Fruit fly (Drosophila melanogaster) whole organism, embryonic: Measurements from ENCODE around the gene Spc25.
A peak's percentile ranks its signal among the peaks of the same experiment; 100 is the strongest.

Experiments used
- Bgb ChIP-seq: fragments of 200-800 bp; sonication (Bioruptor generic); IDR thresholded peaks from 2 replicates; pipeline ENCODE4 v1.3.6; 2022; ENCODE audit warnings: missing biosample characterization, missing genetic modification characterization; ENCODE audit not compliant: partially characterized antibody
- CG10267 ChIP-seq: fragments of 200-800 bp; sonication (Bioruptor generic); optimal IDR thresholded peaks from 2 replicates; lab custom pipeline; 2018; ENCODE audit warnings: missing biosample characterization, mild to moderate bottlenecking, missing genetic modification characterization, moderate library complexity
- CG10959 ChIP-seq: fragments of 200-800 bp; sonication (Bioruptor generic); IDR thresholded peaks from 2 replicates; pipeline ENCODE4 v1.3.6; 2022; ENCODE audit warnings: missing biosample characterization, missing genetic modification characterization
- CG10979 ChIP-seq: fragments of 200-800 bp; sonication (Bioruptor generic); optimal IDR thresholded peaks from 2 replicates; lab custom pipeline; 2018; ENCODE audit warnings: missing biosample characterization, mild to moderate bottlenecking, missing genetic modification characterization, moderate library complexity
- CG11723 ChIP-seq: fragments of 200-800 bp; sonication (Bioruptor generic); optimal IDR thresholded peaks from 2 replicates; lab custom pipeline; 2017; ENCODE audit warnings: missing biosample characterization, mild to moderate bottlenecking, missing genetic modification characterization
- CG12942 ChIP-seq: fragments of 200-800 bp; sonication (Bioruptor generic); optimal IDR thresholded peaks from 3 replicates; lab custom pipeline; 2016; ENCODE audit warnings: missing biosample characterization, missing genetic modification characterization
- CG13123 ChIP-seq: fragments of 200-800 bp; sonication (Bioruptor generic); optimal IDR thresholded peaks from 2 replicates; lab custom pipeline; 2016; ENCODE audit warnings: missing biosample characterization, missing genetic modification characterization
- CG13287 ChIP-seq: fragments of 200-800 bp; sonication (Bioruptor generic); IDR thresholded peaks from 2 replicates; pipeline ENCODE4 v1.3.6; 2022; ENCODE audit warnings: missing biosample characterization, missing genetic modification characterization; ENCODE audit not compliant: partially characterized antibody
- CG15696 ChIP-seq: fragments of 200-800 bp; sonication (Bioruptor generic); optimal IDR thresholded peaks from 2 replicates; lab custom pipeline; 2019; ENCODE audit warnings: missing biosample characterization, mild to moderate bottlenecking, missing genetic modification characterization, moderate library complexity
- CG16863 ChIP-seq: fragments of 200-800 bp; sonication (Bioruptor generic); optimal IDR thresholded peaks from 3 replicates; lab custom pipeline; 2016; ENCODE audit warnings: missing biosample characterization, missing genetic modification characterization
- CG17385 ChIP-seq: fragments of 200-800 bp; sonication (Bioruptor generic); optimal IDR thresholded peaks from 3 replicates; lab custom pipeline; 2018; ENCODE audit warnings: missing biosample characterization, mild to moderate bottlenecking, missing genetic modification characterization
- CG17912 ChIP-seq: fragments of 200-800 bp; sonication (Bioruptor generic); optimal IDR thresholded peaks from 2 replicates; lab custom pipeline; 2018; ENCODE audit warnings: missing biosample characterization, mild to moderate bottlenecking, missing genetic modification characterization
- CG18476 ChIP-seq: fragments of 200-800 bp; sonication (Bioruptor generic); optimal IDR thresholded peaks from 2 replicates; lab custom pipeline; 2016; ENCODE audit warnings: missing biosample characterization, mild to moderate bottlenecking, missing genetic modification characterization
- CG30403 ChIP-seq: fragments of 200-800 bp; sonication (Bioruptor generic); optimal IDR thresholded peaks from 3 replicates; lab custom pipeline; 2016; ENCODE audit warnings: missing biosample characterization, missing genetic modification characterization
- CG32772 ChIP-seq: fragments of 200-800 bp; sonication (Bioruptor generic); IDR thresholded peaks from 2 replicates; pipeline ENCODE4 v1.3.6; 2022; ENCODE audit warnings: missing biosample characterization, missing genetic modification characterization
- CG34224 ChIP-seq: fragments of 200-800 bp; sonication (Bioruptor generic); IDR thresholded peaks from 3 replicates; pipeline ENCODE4 v1.3.6; 2022; ENCODE audit warnings: missing biosample characterization, missing genetic modification characterization; ENCODE audit not compliant: partially characterized antibody
- CG42726 ChIP-seq: fragments of 200-800 bp; sonication (Bioruptor generic); IDR thresholded peaks from 2 replicates; pipeline ENCODE4 v1.3.6; 2022; ENCODE audit warnings: missing biosample characterization, missing genetic modification characterization; ENCODE audit not compliant: partially characterized antibody
- CG4360 ChIP-seq: fragments of 200-800 bp; sonication (Bioruptor generic); IDR thresholded peaks from 2 replicates; pipeline ENCODE4 v1.3.6; 2022; ENCODE audit warnings: missing biosample characterization, missing genetic modification characterization
- CG5245 ChIP-seq: fragments of 200-800 bp; sonication (Bioruptor generic); optimal IDR thresholded peaks from 3 replicates; lab custom pipeline; 2016; ENCODE audit warnings: missing biosample characterization, missing genetic modification characterization
- CG6813 ChIP-seq: fragments of 200-800 bp; sonication (Bioruptor generic); optimal IDR thresholded peaks from 2 replicates; lab custom pipeline; 2017; ENCODE audit warnings: missing biosample characterization, missing genetic modification characterization, mild to moderate bottlenecking, moderate library complexity, missing genetic modification reagents
- CG7357 ChIP-seq: fragments of 200-800 bp; sonication (Bioruptor generic); IDR thresholded peaks from 3 replicates; pipeline ENCODE4 v1.3.6; 2022; ENCODE audit warnings: missing biosample characterization, missing genetic modification characterization
- CG9727 ChIP-seq: fragments of 200-800 bp; sonication (Bioruptor generic); optimal IDR thresholded peaks from 3 replicates; lab custom pipeline; 2017; ENCODE audit warnings: missing biosample characterization, mild to moderate bottlenecking, missing genetic modification characterization
- CoRest ChIP-seq: fragments of 200-800 bp; sonication (Bioruptor generic); optimal IDR thresholded peaks from 3 replicates; lab custom pipeline; 2018; ENCODE audit warnings: missing biosample characterization, mild to moderate bottlenecking, missing genetic modification characterization, moderate library complexity
- D19A ChIP-seq: fragments of 200-800 bp; optimal IDR thresholded peaks from 3 replicates; lab custom pipeline; 2019; ENCODE audit warnings: missing biosample characterization, mild to moderate bottlenecking, missing genetic modification characterization, moderate library complexity
- Dad ChIP-seq: fragments of 200-800 bp; sonication (Bioruptor generic); optimal IDR thresholded peaks from 3 replicates; lab custom pipeline; 2016; ENCODE audit warnings: missing biosample characterization, missing genetic modification characterization
- Deaf1 ChIP-seq: fragments of 200-800 bp; optimal IDR thresholded peaks from 3 replicates; lab custom pipeline; 2019; ENCODE audit warnings: missing biosample characterization, mild to moderate bottlenecking, missing genetic modification characterization, moderate library complexity
- Gsc ChIP-seq: fragments of 200-800 bp; sonication (Bioruptor generic); IDR thresholded peaks from 2 replicates; pipeline ENCODE4 v1.3.6; 2022; ENCODE audit warnings: missing biosample characterization, missing genetic modification characterization
- Hmx ChIP-seq: fragments of 200-800 bp; sonication (Bioruptor generic); optimal IDR thresholded peaks from 2 replicates; lab custom pipeline; 2016; ENCODE audit warnings: missing biosample characterization, missing genetic modification characterization
- Hr3 ChIP-seq: fragments of 200-800 bp; sonication (Bioruptor generic); optimal IDR thresholded peaks from 3 replicates; lab custom pipeline; 2016; ENCODE audit warnings: missing biosample characterization, missing genetic modification characterization
- Lim3 ChIP-seq: fragments of 200-800 bp; sonication (Bioruptor generic); IDR thresholded peaks from 2 replicates; pipeline ENCODE4 v1.3.6; 2022; ENCODE audit warnings: missing biosample characterization, missing genetic modification characterization
- Mad ChIP-seq: fragments of 200-800 bp; sonication (Bioruptor generic); optimal IDR thresholded peaks from 2 replicates; lab custom pipeline; 2016; ENCODE audit warnings: missing biosample characterization, missing genetic modification characterization
- Pdp1 ChIP-seq, 2 experiments: fragments of 200-800 bp; sonication (Bioruptor generic); optimal IDR thresholded peaks; 3 replicates each; lab custom pipeline; 2016; ENCODE audit warnings: missing biosample characterization in 2 of 2, missing genetic modification characterization in 2 of 2, mild to moderate bottlenecking in 1 of 2, moderate library complexity in 1 of 2
- Scr ChIP-seq: fragments of 200-800 bp; sonication (Bioruptor generic); IDR thresholded peaks from 2 replicates; pipeline ENCODE4 v1.3.6; 2022; ENCODE audit warnings: missing biosample characterization, missing genetic modification characterization; ENCODE audit not compliant: partially characterized antibody
- ash1 ChIP-seq: fragments of 200-800 bp; sonication (Bioruptor generic); optimal IDR thresholded peaks from 2 replicates; lab custom pipeline; 2018; ENCODE audit warnings: missing biosample characterization, mild to moderate bottlenecking, missing genetic modification characterization
- bcd ChIP-seq: fragments of 200-800 bp; sonication (Bioruptor generic); optimal IDR thresholded peaks from 2 replicates; lab custom pipeline; 2017; ENCODE audit warnings: missing biosample characterization, mild to moderate bottlenecking, missing genetic modification characterization
- corto ChIP-seq: fragments of 200-800 bp; sonication (Bioruptor generic); optimal IDR thresholded peaks from 2 replicates; lab custom pipeline; 2016; ENCODE audit warnings: missing biosample characterization, mild to moderate bottlenecking, missing genetic modification characterization, moderate library complexity
- crol ChIP-seq: fragments of 200-800 bp; sonication (Bioruptor generic); IDR thresholded peaks from 2 replicates; pipeline ENCODE4 v1.3.6; 2022; ENCODE audit warnings: missing biosample characterization, missing genetic modification characterization
- disco-r ChIP-seq: fragments of 200-800 bp; sonication (Bioruptor generic); optimal IDR thresholded peaks from 2 replicates; lab custom pipeline; 2016; ENCODE audit warnings: missing biosample characterization, missing genetic modification characterization
- dmrt99B ChIP-seq: fragments of 200-800 bp; sonication (Bioruptor generic); optimal IDR thresholded peaks from 2 replicates; lab custom pipeline; 2018; ENCODE audit warnings: missing biosample characterization, mild to moderate bottlenecking, missing genetic modification characterization, moderate library complexity
- dysf ChIP-seq: fragments of 200-800 bp; sonication (Bioruptor generic); IDR thresholded peaks from 3 replicates; pipeline ENCODE4 v1.3.6; 2022; ENCODE audit warnings: missing biosample characterization, missing genetic modification characterization
- gcm ChIP-seq: fragments of 200-800 bp; sonication (Bioruptor generic); optimal IDR thresholded peaks from 2 replicates; lab custom pipeline; 2019; ENCODE audit warnings: missing biosample characterization, mild to moderate bottlenecking, missing genetic modification characterization, moderate library complexity
- gcm2 ChIP-seq: fragments of 200-800 bp; sonication (Bioruptor generic); optimal IDR thresholded peaks from 2 replicates; lab custom pipeline; 2016; ENCODE audit warnings: missing biosample characterization, missing genetic modification characterization
- hb ChIP-seq: fragments of 200-800 bp; sonication (Bioruptor generic); IDR thresholded peaks from 3 replicates; pipeline ENCODE4 v1.3.6; 2022; ENCODE audit warnings: missing biosample characterization, missing genetic modification characterization; ENCODE audit not compliant: partially characterized antibody
- hth ChIP-seq: fragments of >200 bp; optimal IDR thresholded peaks from 2 replicates; lab custom pipeline; 2017; ENCODE audit warnings: inconsistent platforms
- kay ChIP-seq: fragments of 200-800 bp; sonication (Bioruptor generic); optimal IDR thresholded peaks from 2 replicates; lab custom pipeline; 2016; ENCODE audit warnings: missing biosample characterization, missing genetic modification characterization
- kni ChIP-seq: fragments of 200-800 bp; sonication (Bioruptor generic); optimal IDR thresholded peaks from 3 replicates; lab custom pipeline; 2017; ENCODE audit warnings: mild to moderate bottlenecking, missing biosample characterization, missing genetic modification reagents, missing genetic modification characterization
- lab ChIP-seq: fragments of 200-800 bp; sonication (Bioruptor generic); optimal IDR thresholded peaks from 3 replicates; lab custom pipeline; 2017; ENCODE audit warnings: missing biosample characterization, missing genetic modification characterization, mild to moderate bottlenecking, moderate library complexity, missing genetic modification reagents
- onecut ChIP-seq: fragments of 200-800 bp; sonication (Bioruptor generic); IDR thresholded peaks from 2 replicates; pipeline ENCODE4 v1.3.6; 2022; ENCODE audit warnings: missing biosample characterization, missing genetic modification characterization
- sisA ChIP-seq: fragments of 200-800 bp; sonication (Bioruptor generic); IDR thresholded peaks from 2 replicates; pipeline ENCODE4 v1.3.6; 2022; ENCODE audit warnings: missing biosample characterization, missing genetic modification characterization
- sr ChIP-seq: fragments of 200-800 bp; sonication (Bioruptor generic); IDR thresholded peaks from 3 replicates; pipeline ENCODE4 v1.3.6; 2022; ENCODE audit warnings: missing biosample characterization, missing genetic modification characterization
- ttk ChIP-seq: fragments of 200-800 bp; sonication (Bioruptor generic); IDR thresholded peaks from 2 replicates; pipeline ENCODE4 v2.1.2; 2022; ENCODE audit warnings: missing biosample characterization, missing genetic modification characterization
- twi ChIP-seq: fragments of 200-800 bp; optimal IDR thresholded peaks from 2 replicates; lab custom pipeline; 2019; ENCODE audit warnings: missing biosample characterization, mild to moderate bottlenecking, missing genetic modification characterization, moderate library complexity

The Spc25 gene

dm6 chr3R:12974447-12974846, 12.9 kb downstream of the Spc25 start (continued):
- no peak for TF ChIP-seq CoRest (tag; lab: Kevin White, UChicago)
- no peak for TF ChIP-seq sr (GFP tag; lab: Robert Waterston, UW)
- TF ChIP-seq CG9727: peak; percentile 28
- no peak for TF ChIP-seq ash1 (GFP tag; lab: Kevin White, UChicago)
- TF ChIP-seq CG42726 (GFP tag; lab: Robert Waterston, UW): no peak
- no peak for TF ChIP-seq CG30403 (GFP tag; lab: Kevin White, UChicago)
- TF ChIP-seq hth (lab: Kevin White, UChicago): no peak
- TF ChIP-seq bcd (GFP tag; lab: Kevin White, UChicago): no peak
- TF ChIP-seq CG17912 (GFP tag; lab: Kevin White, UChicago): no peak
- no peak for TF ChIP-seq CG10959
- TF ChIP-seq CG5245 (GFP tag; lab: Kevin White, UChicago): no peak
- no peak for TF ChIP-seq dysf (GFP tag; lab: Robert Waterston, UW)
- peak; percentile 24 for TF ChIP-seq dmrt99B (tag; lab: Kevin White, UChicago)
- no peak for TF ChIP-seq Lim3 (GFP tag; lab: Robert Waterston, UW)
- no peak for TF ChIP-seq Bgb
- no peak for TF ChIP-seq CG13123
- TF ChIP-seq Scr (GFP tag; lab: Robert Waterston, UW): no peak
- TF ChIP-seq twi (tag; lab: Kevin White, UChicago): no peak
- TF ChIP-seq gcm (GFP tag; lab: Kevin White, UChicago): no peak
- TF ChIP-seq CG16863 (GFP tag; lab: Kevin White, UChicago): no peak
- no peak for TF ChIP-seq ttk (GFP tag; lab: Robert Waterston, UW)
- TF ChIP-seq CG10267 (tag; lab: Kevin White, UChicago): peak; percentile 7
- TF ChIP-seq Deaf1: peak; percentile 59
- TF ChIP-seq onecut (GFP tag; lab: Robert Waterston, UW): no peak
- TF ChIP-seq Pdp1 (GFP tag; optimal IDR thresholded peaks at IDR 0.05; lab: Kevin White, UChicago): no peak
- TF ChIP-seq kni: no peak
- no peak for TF ChIP-seq CG4360
- TF ChIP-seq kay (GFP tag; lab: Kevin White, UChicago): no peak
- TF ChIP-seq CG13287 (GFP tag; lab: Robert Waterston, UW): no peak
- TF ChIP-seq CG15696 (tag; lab: Kevin White, UChicago): no peak
- TF ChIP-seq CG10979 (tag; lab: Kevin White, UChicago): peak; percentile 12
- TF ChIP-seq Hmx (GFP tag; lab: Kevin White, UChicago): no peak
- TF ChIP-seq gcm2 (GFP tag; lab: Kevin White, UChicago): no peak
- TF ChIP-seq disco-r (GFP tag; lab: Kevin White, UChicago): no peak
- TF ChIP-seq CG32772: no peak
- TF ChIP-seq hb (GFP tag; lab: Robert Waterston, UW): no peak
- TF ChIP-seq Mad (GFP tag; lab: Kevin White, UChicago): no peak
- TF ChIP-seq sisA (GFP tag; lab: Robert Waterston, UW): no peak
- TF ChIP-seq lab (GFP tag; lab: Kevin White, UChicago): peak; percentile 39
- TF ChIP-seq CG18476 (GFP tag; lab: Kevin White, UChicago): no peak
- TF ChIP-seq corto (GFP tag; lab: Kevin White, UChicago): peak; percentile 28
- TF ChIP-seq Gsc (GFP tag; lab: Robert Waterston, UW): no peak
- TF ChIP-seq D19A (tag; lab: Kevin White, UChicago): peak; percentile 1
- no peak for TF ChIP-seq CG11723 (GFP tag; lab: Kevin White, UChicago)
- TF ChIP-seq CG6813 (GFP tag; lab: Kevin White, UChicago): no peak
- no peak for TF ChIP-seq CG17385 (GFP tag; lab: Kevin White, UChicago)
- TF ChIP-seq Hr3 (GFP tag; lab: Kevin White, UChicago): no peak
- TF ChIP-seq crol (GFP tag; lab: Robert Waterston, UW): no peak
- TF ChIP-seq Dad: no peak
- no peak for TF ChIP-seq CG34224 (GFP tag; lab: Robert Waterston, UW)
- TF ChIP-seq CG12942: no peak
- no peak for TF ChIP-seq CG7357 (GFP tag; lab: Robert Waterston, UW)
